Worm (Caenorhabditis elegans) whole organism, mixed stage, embryonic: ENCODE data around the gene R186.8.

Experiments used
- cnd-1 ChIP-seq: fragments of 200-800 bp; sonication (Bioruptor generic); optimal IDR thresholded peaks from 2 replicates; lab custom pipeline; 2018; ENCODE audit warnings: mild to moderate bottlenecking, missing genetic modification characterization, missing compliant biosample characterization
- lin-13 ChIP-seq: fragments of 150-350 bp; optimal IDR thresholded peaks from 2 replicates; lab custom pipeline; 2014; ENCODE audit warnings: missing biosample characterization, missing genetic modification characterization
- mep-1 ChIP-seq: fragments of 150-350 bp; optimal IDR thresholded peaks from 2 replicates; lab custom pipeline; 2017; ENCODE audit warnings: missing biosample characterization, missing genetic modification reagents, missing genetic modification characterization, inconsistent platforms
- nhr-12 ChIP-seq: fragments of 150-350 bp; optimal IDR thresholded peaks from 2 replicates; lab custom pipeline; 2014; ENCODE audit warnings: missing biosample characterization, missing genetic modification characterization
- nhr-28 ChIP-seq: fragments of 150-350 bp; optimal IDR thresholded peaks from 2 replicates; lab custom pipeline; 2014; ENCODE audit warnings: missing biosample characterization, missing genetic modification characterization
- nhr-76 ChIP-seq: sonication (generic microtip); optimal IDR thresholded peaks from 2 replicates; lab custom pipeline; 2017; ENCODE audit warnings: missing biosample characterization, missing genetic modification characterization
- snpc-4 ChIP-seq: fragments of 150-350 bp; optimal IDR thresholded peaks from 2 replicates; lab custom pipeline; 2014; ENCODE audit warnings: missing biosample characterization, missing genetic modification characterization
- unc-39 ChIP-seq: fragments of 150-350 bp; optimal IDR thresholded peaks from 2 replicates; lab custom pipeline; 2014; ENCODE audit warnings: missing biosample characterization, missing genetic modification characterization

DNA sequence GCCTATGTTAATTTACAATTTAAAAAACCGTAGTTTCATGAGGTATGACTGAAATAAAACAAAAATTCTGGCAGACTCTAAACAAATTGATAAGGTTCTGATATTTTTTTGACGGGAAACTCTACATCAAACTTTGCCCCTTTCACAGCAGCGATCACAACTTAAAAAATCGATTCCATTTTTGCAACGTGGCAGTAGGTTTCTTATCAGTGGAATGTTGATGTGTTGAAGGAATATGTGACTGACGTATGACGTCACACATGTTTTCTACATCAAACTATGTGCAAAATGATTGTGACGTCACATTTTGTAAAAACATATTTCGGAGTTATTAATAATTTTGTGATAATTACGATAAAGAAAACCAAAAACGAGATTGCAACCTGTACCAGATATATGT, 44.1 kb upstream of the R186.8 start:
- TF ChIP-seq snpc-4 (tag; lab: Kevin White, UChicago): no peak
- no peak for TF ChIP-seq nhr-76 (tag; lab: Kevin White, UChicago)
- no peak for TF ChIP-seq lin-13
- TF ChIP-seq mep-1: no peak
- no peak for TF ChIP-seq nhr-12
- TF ChIP-seq unc-39 (tag; lab: Kevin White, UChicago): no peak
- no peak for TF ChIP-seq nhr-28 (tag; lab: Kevin White, UChicago)
- TF ChIP-seq cnd-1 (tag; lab: Kevin White, UChicago): no peak
